Fruit fly (Drosophila melanogaster): ENCODE measurements around the gene CG14042.

Gene CG14042

DNA sequence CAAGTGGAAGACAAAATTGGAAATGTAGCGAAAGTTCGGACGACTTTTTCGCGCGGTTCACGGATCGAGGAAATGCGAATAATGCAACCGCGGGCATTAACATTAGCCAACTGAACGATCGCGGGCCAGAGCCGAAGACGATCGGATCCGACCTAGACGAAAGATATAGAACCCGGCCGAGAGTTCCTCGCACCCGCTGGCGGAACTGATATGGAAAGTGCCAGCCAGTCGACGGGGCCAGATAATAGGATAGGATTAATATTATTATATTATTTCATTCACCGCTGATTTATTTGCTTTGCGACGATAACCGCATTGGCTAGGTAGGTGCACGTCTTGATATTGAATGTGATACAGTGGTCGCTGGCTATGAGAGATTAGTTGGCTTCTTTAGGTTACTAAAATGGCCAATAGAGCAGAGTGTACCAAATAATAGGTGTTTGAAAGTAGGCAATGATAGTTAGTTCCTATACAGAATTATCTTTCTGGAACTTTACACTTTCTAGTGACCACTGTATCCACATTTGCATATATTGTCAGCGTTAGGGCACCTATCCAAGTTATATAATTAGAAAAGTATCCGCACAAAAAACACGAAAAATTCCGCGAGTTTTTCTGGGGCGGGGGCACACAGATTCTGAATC, 38.0 kb upstream of the CG14042 start (continued):
- TF ChIP-seq aop (GFP tag; IDR thresholded peaks at IDR 0.05) = 0 out of 2 replicates have a peak, but pooled peaks have one; percentile 23
- TF ChIP-seq lab (GFP tag; optimal IDR thresholded peaks at IDR 0.05) = peak; percentile 87
- TF ChIP-seq maf-S (GFP tag; optimal IDR thresholded peaks at IDR 0.05) = peak; percentile 38
- TF ChIP-seq CG31224 (GFP tag; IDR thresholded peaks at IDR 0.05) = peak; percentile 54; the same call in 1 of the 2 replicates
- TF ChIP-seq CG9437 (GFP tag; optimal IDR thresholded peaks at IDR 0.05) = no peak
- TF ChIP-seq CG1647 (GFP tag; optimal IDR thresholded peaks at IDR 0.05) = peak; percentile 36
- no peak for TF ChIP-seq Sin3A (optimal IDR thresholded peaks at IDR 0.05)
- TF ChIP-seq crp (GFP tag; optimal IDR thresholded peaks at IDR 0.05) = no peak
- no peak for TF ChIP-seq CG7271 (tag; optimal IDR thresholded peaks at IDR 0.05)
- peak; percentile 44; the same call in 1 of the 2 replicates for TF ChIP-seq ssp (GFP tag; IDR thresholded peaks at IDR 0.05)
- TF ChIP-seq CG12236 (GFP tag; optimal IDR thresholded peaks at IDR 0.05) = no peak
- TF ChIP-seq Aef1 (GFP tag; IDR thresholded peaks at IDR 0.05) = peak; percentile 72
- TF ChIP-seq CG42726 (GFP tag; IDR thresholded peaks at IDR 0.05; ENCODE audit: partially characterized antibody) = no peak
- TF ChIP-seq CG3838 (GFP tag; optimal IDR thresholded peaks at IDR 0.05) = no peak
- TF ChIP-seq Taf1 (GFP tag; IDR thresholded peaks at IDR 0.05) = peak; percentile 68
- peak; percentile 26 for TF ChIP-seq sug (tag; optimal IDR thresholded peaks at IDR 0.05)
- TF ChIP-seq CG10654 (GFP tag; optimal IDR thresholded peaks at IDR 0.05) = peak; percentile 21
- peak; percentile 96 for TF ChIP-seq Med (GFP tag)
- TF ChIP-seq CG3281 (GFP tag; optimal IDR thresholded peaks at IDR 0.05) = peak; percentile 72
- no peak for TF ChIP-seq nom (GFP tag; optimal IDR thresholded peaks at IDR 0.05)
- peak; percentile 61 for TF ChIP-seq CG6654 (GFP tag; optimal IDR thresholded peaks at IDR 0.05)
- peak; percentile 70 for TF ChIP-seq BtbVII (GFP tag; optimal IDR thresholded peaks at IDR 0.05)
- TF ChIP-seq repo (GFP tag; optimal IDR thresholded peaks at IDR 0.05) = peak; percentile 35
- 0 out of 2 replicates have a peak, but pooled peaks have one; percentile 46 for TF ChIP-seq CG6272 (GFP tag; IDR thresholded peaks at IDR 0.05)
- TF ChIP-seq disco-r (GFP tag; optimal IDR thresholded peaks at IDR 0.05) = no peak
- no peak for TF ChIP-seq cg (GFP tag; optimal IDR thresholded peaks at IDR 0.05)
- no peak for TF ChIP-seq p53 (GFP tag; optimal IDR thresholded peaks at IDR 0.05)
- peak; percentile 26 for TF ChIP-seq Hmx (GFP tag; optimal IDR thresholded peaks at IDR 0.05)
- peak; percentile 72 for TF ChIP-seq CG10209 (GFP tag; optimal IDR thresholded peaks at IDR 0.05)
- TF ChIP-seq gfzf (GFP tag; optimal IDR thresholded peaks at IDR 0.05) = no peak
- TF ChIP-seq en (GFP tag; optimal IDR thresholded peaks at IDR 0.05) = peak; percentile 16
- TF ChIP-seq CG34224 (GFP tag; IDR thresholded peaks at IDR 0.05; ENCODE audit: partially characterized antibody) = no peak
- no peak for TF ChIP-seq ash1 (GFP tag; optimal IDR thresholded peaks at IDR 0.05)
- peak; percentile 58 for TF ChIP-seq fd3F (GFP tag; optimal IDR thresholded peaks at IDR 0.05)
- TF ChIP-seq tx (GFP tag; optimal IDR thresholded peaks at IDR 0.05) = peak; percentile 22
- TF ChIP-seq da (GFP tag; optimal IDR thresholded peaks at IDR 0.05) = no peak
- peak; percentile 2 for TF ChIP-seq Max (GFP tag; optimal IDR thresholded peaks at IDR 0.05)
- TF ChIP-seq CG7928 (GFP tag; optimal IDR thresholded peaks at IDR 0.05) = peak; percentile 23
- peak; percentile 70 for TF ChIP-seq CG12071 (GFP tag; optimal IDR thresholded peaks at IDR 0.05)
- peak; percentile 70 for TF ChIP-seq CG12155 (GFP tag; optimal IDR thresholded peaks at IDR 0.05)
- 0 out of 3 replicates have a peak, but pooled peaks have one; percentile 22 for TF ChIP-seq CG14050 (GFP tag; IDR thresholded peaks at IDR 0.05)
- peak; percentile 64 for TF ChIP-seq mam (GFP tag; optimal IDR thresholded peaks at IDR 0.05)
- TF ChIP-seq Ets65A (GFP tag) = peak; percentile 93
- TF ChIP-seq YL-1 (GFP tag; optimal IDR thresholded peaks at IDR 0.05) = no peak
- peak; percentile 36 for TF ChIP-seq CG6854 (GFP tag; optimal IDR thresholded peaks at IDR 0.05)
- TF ChIP-seq caup (GFP tag; optimal IDR thresholded peaks at IDR 0.05; ENCODE audit: severe bottlenecking) = peak; percentile 41
- TF ChIP-seq CG17568 (GFP tag; optimal IDR thresholded peaks at IDR 0.05) = peak; percentile 45
- no peak for TF ChIP-seq Trl (optimal IDR thresholded peaks at IDR 0.05)
- peak; percentile 72 for TF ChIP-seq Trl (GFP tag; optimal IDR thresholded peaks at IDR 0.05)
- TF ChIP-seq twi (tag; optimal IDR thresholded peaks at IDR 0.05) = no peak
